Worm (Caenorhabditis elegans): ENCODE measurements around the gene C45H4.14.

- TF ChIP-seq elt-2 (tag; optimal IDR thresholded peaks at IDR 0.05) = no peak
- no peak for TF ChIP-seq blmp-1 (tag; optimal IDR thresholded peaks at IDR 0.05)
- no peak for TF ChIP-seq nhr-20 (tag; optimal IDR thresholded peaks at IDR 0.05)
- TF ChIP-seq ama-1 (optimal IDR thresholded peaks at IDR 0.05) = no peak
- no peak for TF ChIP-seq mdl-1 (tag; optimal IDR thresholded peaks at IDR 0.05)
- TF ChIP-seq unc-62 (GFP tag; optimal IDR thresholded peaks at IDR 0.05) = no peak
- no peak for TF ChIP-seq skn-1 (tag; optimal IDR thresholded peaks at IDR 0.05)
These were observed 32.7 kb downstream of the C45H4.14 start for ce11 chrV:2126554-2126953.
